Worm (Caenorhabditis elegans): ENCODE data around the gene clec-49.

Gene clec-49

DNA sequence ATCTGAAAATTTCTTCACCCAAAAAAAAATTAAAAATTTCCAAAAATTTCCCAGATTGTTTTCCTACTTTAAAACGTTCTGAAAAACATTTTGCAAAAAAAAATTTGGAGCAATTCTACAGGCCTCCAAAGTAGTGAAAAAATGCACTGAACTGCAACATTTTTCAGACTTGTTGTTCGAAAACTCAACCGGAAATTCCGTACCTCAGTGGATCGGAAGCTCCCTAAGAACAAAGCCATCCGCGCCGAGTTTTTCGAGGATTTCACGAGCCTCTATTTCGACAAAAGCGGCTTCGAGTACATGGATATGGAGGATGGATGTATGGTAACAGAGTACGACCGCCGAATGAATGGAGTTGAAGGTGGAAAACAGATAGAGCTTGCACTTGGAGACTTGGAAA is 12.9 kb downstream of the clec-49 start, which contains the start of gene fbxa-131:
TSS of gene fbxa-131 (plus strand) at position 301 of the 400 bp plus-strand sequence.
- TF ChIP-seq lsy-2 (tag; optimal IDR thresholded peaks at IDR 0.05) (no peak), lin-32 (GFP tag; optimal IDR thresholded peaks at IDR 0.05) (no peak), ceh-43 (GFP tag; optimal IDR thresholded peaks at IDR 0.05) (no peak), elt-1 (tag; optimal IDR thresholded peaks at IDR 0.05; ENCODE audit: borderline replicate concordance, insufficient read depth) (no peak), mep-1 (tag; optimal IDR thresholded peaks at IDR 0.05) (no peak), drap-1 (GFP tag; optimal IDR thresholded peaks at IDR 0.05) (no peak)

ce11 chrV:19737458-19737857 is 13.6 kb downstream of the clec-49 start, which contains the start of gene W04E12.7:
W04E12.7 (minus strand) TSS chrV:19737558.
- TF ChIP-seq blmp-1 (tag; optimal IDR thresholded peaks at IDR 0.05) (no peak), lsy-2 (tag; optimal IDR thresholded peaks at IDR 0.05) (no peak), nhr-76 (tag; optimal IDR thresholded peaks at IDR 0.05) (no peak), tbx-8 (GFP tag; optimal IDR thresholded peaks at IDR 0.05) (no peak), lin-32 (GFP tag; optimal IDR thresholded peaks at IDR 0.05) (no peak), elt-1 (tag; optimal IDR thresholded peaks at IDR 0.05; ENCODE audit: borderline replicate concordance, insufficient read depth) (no peak), unc-39 (tag; optimal IDR thresholded peaks at IDR 0.05) (no peak), snpc-4 (tag; optimal IDR thresholded peaks at IDR 0.05) (no peak), sptf-1 (tag; optimal IDR thresholded peaks at IDR 0.05) (no peak), elt-3 (tag; optimal IDR thresholded peaks at IDR 0.05) (no peak), ceh-43 (GFP tag; optimal IDR thresholded peaks at IDR 0.05) (no peak), mls-2 (tag; optimal IDR thresholded peaks at IDR 0.05) (no peak), ceh-83 (GFP tag; optimal IDR thresholded peaks at IDR 0.05) (no peak), lin-13 (tag; optimal IDR thresholded peaks at IDR 0.05) (no peak), ham-2 (GFP tag; optimal IDR thresholded peaks at IDR 0.05) (no peak), pha-4 (tag; optimal IDR thresholded peaks at IDR 0.05) (no peak), cnd-1 (tag; optimal IDR thresholded peaks at IDR 0.05) (no peak)

- TF ChIP-seq ceh-39 (tag; optimal IDR thresholded peaks at IDR 0.05), result no peak
- TF ChIP-seq nhr-237 (tag; optimal IDR thresholded peaks at IDR 0.05), result no peak
- no peak for TF ChIP-seq mab-5 (tag; optimal IDR thresholded peaks at IDR 0.05)
- TF ChIP-seq unc-62 (GFP tag; optimal IDR thresholded peaks at IDR 0.05), result no peak
- no peak for TF ChIP-seq nhr-28 (tag; optimal IDR thresholded peaks at IDR 0.05)
- no peak for TF ChIP-seq mep-1 (tag; optimal IDR thresholded peaks at IDR 0.05)
- TF ChIP-seq zip-8 (tag; optimal IDR thresholded peaks at IDR 0.05), result no peak
- no peak for TF ChIP-seq nhr-76 (tag; optimal IDR thresholded peaks at IDR 0.05)
- no peak for TF ChIP-seq ztf-11 (tag; optimal IDR thresholded peaks at IDR 0.05)
- TF ChIP-seq pha-4 (tag; optimal IDR thresholded peaks at IDR 0.05), result no peak
- TF ChIP-seq tbx-8 (GFP tag; optimal IDR thresholded peaks at IDR 0.05), result no peak
- no peak for TF ChIP-seq elt-1 (tag; optimal IDR thresholded peaks at IDR 0.05; ENCODE audit: borderline replicate concordance, insufficient read depth)
- no peak for TF ChIP-seq ces-1 (GFP tag; optimal IDR thresholded peaks at IDR 0.05)
- TF ChIP-seq elt-3 (tag; optimal IDR thresholded peaks at IDR 0.05), result no peak
Measured at ce11 chrV:19733728-19734127, 17.3 kb downstream of the clec-49 start.

ce11 chrV:19730280-19730679 is 20.7 kb downstream of the clec-49 start, which contains the start of gene Y116F11A.1:
Y116F11A.1 (plus strand) TSS chrV:19730580.
- TF ChIP-seq cnd-1 (tag; optimal IDR thresholded peaks at IDR 0.05) (no peak), bed-3 (GFP tag; optimal IDR thresholded peaks at IDR 0.05) (no peak), zip-8 (tag; optimal IDR thresholded peaks at IDR 0.05) (no peak), lsy-2 (tag; optimal IDR thresholded peaks at IDR 0.05) (no peak), ztf-11 (tag; optimal IDR thresholded peaks at IDR 0.05) (no peak), drap-1 (GFP tag; optimal IDR thresholded peaks at IDR 0.05) (no peak), pha-4 (tag; optimal IDR thresholded peaks at IDR 0.05) (no peak), flh-1 (GFP tag; optimal IDR thresholded peaks at IDR 0.05) (no peak), unc-120 (tag; optimal IDR thresholded peaks at IDR 0.05; ENCODE audit: poor library complexity, severe bottlenecking) (no peak), mep-1 (tag; optimal IDR thresholded peaks at IDR 0.05) (no peak), elt-3 (tag; optimal IDR thresholded peaks at IDR 0.05) (no peak), tbx-8 (GFP tag; optimal IDR thresholded peaks at IDR 0.05) (no peak), nhr-2 (tag; optimal IDR thresholded peaks at IDR 0.05) (no peak), sptf-1 (tag; optimal IDR thresholded peaks at IDR 0.05) (no peak), nhr-76 (tag; optimal IDR thresholded peaks at IDR 0.05) (no peak), mab-5 (tag; optimal IDR thresholded peaks at IDR 0.05) (no peak), sem-2 (GFP tag; optimal IDR thresholded peaks at IDR 0.05) (no peak), snpc-4 (tag; optimal IDR thresholded peaks at IDR 0.05) (no peak), blmp-1 (tag; optimal IDR thresholded peaks at IDR 0.05) (no peak)

All from whole organism, mixed stage, embryonic.